Fruit fly (Drosophila melanogaster): ENCODE results near the gene CG10621.

DNA sequence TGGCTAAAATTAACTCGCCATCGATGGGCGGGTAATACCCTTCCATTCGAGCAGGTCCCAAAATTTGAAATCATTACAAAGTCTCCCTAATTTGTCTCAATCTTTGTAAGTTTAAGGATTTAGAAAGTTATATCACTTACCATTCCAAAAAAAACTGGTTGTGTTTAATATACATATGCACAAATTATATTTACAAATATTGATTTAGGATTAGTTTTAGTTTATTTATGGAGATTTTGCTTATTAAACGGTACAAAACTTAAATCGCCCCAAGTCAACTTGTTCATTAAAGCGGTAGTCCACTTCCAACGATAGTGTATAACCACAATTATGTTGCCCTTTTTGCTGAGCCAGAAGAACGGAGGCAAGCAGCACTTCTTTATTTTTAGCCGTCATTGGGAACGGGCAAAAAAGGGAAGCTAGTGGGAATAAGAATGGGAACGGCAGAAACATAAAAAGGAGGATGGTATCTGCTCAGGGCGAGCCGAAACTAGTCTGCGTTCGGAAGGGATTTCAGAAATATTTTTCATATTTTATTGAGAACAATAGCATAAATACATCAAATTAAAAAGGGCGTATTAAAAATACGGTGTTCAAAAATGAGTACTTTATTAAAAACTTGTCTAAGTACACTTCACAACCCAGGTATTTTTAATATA lies 6.0 kb downstream of the CG10621 start:
- TF ChIP-seq Dfd (GFP tag; optimal IDR thresholded peaks at IDR 0.05) (no peak), br (GFP tag; optimal IDR thresholded peaks at IDR 0.05) (peak; percentile 84), Hnf4 (GFP tag; optimal IDR thresholded peaks at IDR 0.05) (peak; percentile 70), Myc (optimal IDR thresholded peaks at IDR 0.05) (no peak), Hr78 (GFP tag; optimal IDR thresholded peaks at IDR 0.05) (no peak), sage (GFP tag; optimal IDR thresholded peaks at IDR 0.05) (no peak), psq (GFP tag; optimal IDR thresholded peaks at IDR 0.05) (peak; percentile 84), pan (optimal IDR thresholded peaks at IDR 0.05) (no peak), CG9705 (GFP tag; optimal IDR thresholded peaks at IDR 0.05) (peak; percentile 46), dl (GFP tag; optimal IDR thresholded peaks at IDR 0.05; ENCODE audit: insufficient read depth in 1 of 2, partially characterized antibody in 2 of 2) (no peak)
